Fruit fly (Drosophila melanogaster) ovary, adult (tissue): Measurements from ENCODE around the gene CG32212.
"Not testable (repeated sequence)": the region's sequence is repeated elsewhere in the genome, so short reads cannot be mapped to it uniquely, and the experiment has no call there.

Experiments
- CG17801 ChIP-seq: fragments of 200-800 bp; optimal IDR thresholded peaks from 2 replicates; lab custom pipeline; 2019; ENCODE audit warnings: missing biosample characterization, mild to moderate bottlenecking, missing genetic modification characterization, moderate library complexity; ENCODE audit not compliant: partially characterized antibody

Gene CG32212

DNA sequence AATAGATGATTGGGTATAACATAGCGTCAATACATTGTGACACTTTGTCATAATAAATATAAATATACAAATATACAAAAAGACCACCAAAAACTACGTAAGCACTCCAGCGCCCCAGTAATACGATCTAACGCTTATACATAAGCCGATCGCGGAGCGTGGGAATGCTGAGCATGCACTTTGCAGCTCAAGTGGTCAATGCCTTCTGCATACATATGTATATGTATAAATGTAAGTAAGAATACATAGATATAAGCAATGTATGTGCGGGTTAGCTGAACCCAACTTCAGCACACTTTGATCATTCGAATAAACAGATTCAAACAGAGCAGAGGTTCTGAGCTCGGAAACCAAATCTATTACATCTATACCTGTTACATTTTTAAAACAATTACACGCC is at the start of gene CG32212:
TSS of gene CG32212 (plus strand) at position 301 of the 400 bp plus-strand sequence.
- TF ChIP-seq CG17801: not testable (repeated sequence)

DNA sequence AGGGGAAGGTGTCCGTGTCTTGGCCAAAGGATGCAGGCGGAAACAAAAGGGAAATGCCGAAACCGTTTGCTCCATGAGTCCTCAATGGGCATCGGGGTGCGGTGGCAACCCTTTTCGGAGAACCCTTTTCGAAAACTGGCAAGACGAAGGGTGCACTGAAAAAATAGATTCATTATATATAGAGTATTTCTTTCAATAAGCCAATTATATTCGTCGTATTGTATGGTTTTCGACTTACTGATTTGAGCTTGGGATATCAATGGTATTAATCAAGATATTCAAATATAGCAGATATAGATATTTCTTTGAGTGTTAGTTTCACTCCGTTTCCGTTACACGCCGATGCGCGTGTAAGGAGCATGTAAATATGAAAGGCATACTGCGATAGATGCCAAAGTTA is 45.1 kb upstream of the CG32212 start:
- no peak for TF ChIP-seq CG17801

DNA sequence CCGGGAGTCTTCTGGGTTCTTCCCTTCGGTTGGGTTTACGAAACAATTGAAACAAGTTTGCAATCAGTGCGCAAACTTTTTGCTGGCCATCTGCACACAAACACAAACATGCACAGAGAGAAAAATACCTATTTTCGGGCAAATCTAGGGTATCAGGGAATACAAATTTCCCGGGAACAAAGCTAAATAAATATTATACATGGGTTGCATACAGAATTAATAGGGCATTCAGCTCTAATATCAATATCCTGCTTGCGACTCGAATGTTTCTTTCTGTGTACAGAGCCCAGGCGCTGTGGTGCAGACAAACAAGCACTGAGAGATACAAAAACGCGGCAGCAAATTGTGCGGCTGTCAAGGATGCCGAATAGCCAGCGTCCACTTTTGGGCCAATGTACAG is 43.3 kb upstream of the CG32212 start:
- no peak for TF ChIP-seq CG17801

DNA sequence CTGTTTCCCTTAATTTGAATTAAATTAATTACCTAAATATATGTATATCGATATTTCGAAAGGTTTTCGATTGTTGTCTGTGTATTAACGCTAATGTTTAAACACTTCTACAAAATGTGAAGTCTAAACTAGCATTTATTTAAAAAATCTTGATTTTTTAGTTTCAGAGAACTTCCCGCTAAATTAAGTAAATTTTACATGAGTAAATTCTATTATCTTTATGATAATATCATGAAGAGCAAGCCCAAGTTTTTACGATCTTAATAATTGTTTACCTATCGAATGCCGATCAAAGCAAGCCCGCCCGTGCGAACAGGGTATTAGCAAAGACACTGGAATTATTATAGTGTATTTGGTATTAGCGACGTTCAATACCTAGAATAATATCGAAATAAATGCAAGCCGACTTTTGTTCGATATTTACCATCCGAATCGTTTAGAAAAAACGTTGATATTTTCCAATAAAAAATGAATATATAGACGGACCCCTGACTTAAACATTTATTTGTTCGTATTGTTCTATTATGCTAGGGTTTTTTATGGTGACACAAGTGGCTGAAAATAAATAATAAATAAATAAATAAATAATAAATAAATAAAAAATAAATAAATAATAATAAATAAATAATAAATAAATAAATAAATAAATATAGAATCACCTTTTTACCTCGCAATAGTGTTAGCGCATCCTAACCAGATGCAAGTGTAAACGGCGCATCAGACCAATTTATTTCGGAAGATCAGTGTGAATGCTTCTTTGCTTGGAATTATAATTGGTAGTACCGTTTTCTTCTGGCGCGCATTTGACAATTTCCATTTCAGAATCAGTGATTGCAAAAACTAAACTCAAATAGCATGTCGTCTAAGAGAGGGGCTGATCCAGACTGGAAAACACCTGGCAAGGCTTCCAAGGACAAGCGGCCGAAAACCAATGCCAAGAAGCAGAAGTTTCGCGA is 40.7 kb upstream of the CG32212 start, which contains the start of the genes CG33062 and Chd3:
TSS of gene CG33062 (minus strand) at position 51 of the 956 bp plus-strand sequence.
TSS of gene Chd3 (plus strand) at position 780 of the 956 bp plus-strand sequence.
- no peak for TF ChIP-seq CG17801

DNA sequence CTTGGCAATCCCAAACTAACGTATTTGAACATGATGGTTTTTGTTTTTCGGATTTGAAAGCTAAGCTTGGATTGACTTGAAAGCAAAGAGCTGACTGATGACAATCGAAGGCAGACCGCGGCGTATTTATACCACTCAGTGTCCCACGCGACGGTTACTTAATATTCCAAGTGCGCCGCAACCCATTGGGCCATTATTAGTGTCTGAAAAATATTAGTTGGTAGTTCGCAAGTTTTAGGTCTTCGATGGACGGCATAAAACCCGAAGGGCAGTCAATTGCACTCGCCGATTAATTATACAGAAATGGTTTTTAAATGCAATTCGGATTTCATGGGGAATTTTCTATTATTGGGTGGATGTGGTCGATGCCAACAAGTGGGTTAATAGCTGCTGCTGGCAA is 22.7 kb upstream of the CG32212 start, which contains the start of gene CG14095:
TSS of gene CG14095 (minus strand) at position 101 of the 400 bp plus-strand sequence.
- no peak for TF ChIP-seq CG17801

DNA sequence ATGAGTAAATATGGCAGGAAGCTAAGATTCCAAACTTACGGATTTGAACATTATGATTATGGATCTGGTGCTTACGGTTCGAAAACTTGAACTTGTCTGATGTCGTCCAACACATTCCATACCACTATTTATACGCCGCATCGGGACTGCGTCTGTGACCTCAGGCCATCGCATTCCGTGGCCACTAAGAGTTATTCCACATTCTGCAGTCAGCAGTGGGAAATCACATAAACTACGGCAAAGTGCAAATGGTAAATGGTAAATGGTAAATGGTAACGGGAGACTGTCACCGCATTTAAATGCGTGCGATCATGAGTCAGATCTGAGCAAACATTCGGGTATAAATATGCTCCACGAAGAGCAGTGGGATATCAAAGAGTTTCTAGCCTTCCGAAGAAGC is 20.4 kb upstream of the CG32212 start, which contains the start of the genes CG14096 and CG32214:
TSS of gene CG14096 (minus strand) at position 101 of the 400 bp plus-strand sequence.
TSS of gene CG32214 (plus strand) at position 368 of the 400 bp plus-strand sequence.
- TF ChIP-seq CG17801: not testable (repeated sequence)

DNA sequence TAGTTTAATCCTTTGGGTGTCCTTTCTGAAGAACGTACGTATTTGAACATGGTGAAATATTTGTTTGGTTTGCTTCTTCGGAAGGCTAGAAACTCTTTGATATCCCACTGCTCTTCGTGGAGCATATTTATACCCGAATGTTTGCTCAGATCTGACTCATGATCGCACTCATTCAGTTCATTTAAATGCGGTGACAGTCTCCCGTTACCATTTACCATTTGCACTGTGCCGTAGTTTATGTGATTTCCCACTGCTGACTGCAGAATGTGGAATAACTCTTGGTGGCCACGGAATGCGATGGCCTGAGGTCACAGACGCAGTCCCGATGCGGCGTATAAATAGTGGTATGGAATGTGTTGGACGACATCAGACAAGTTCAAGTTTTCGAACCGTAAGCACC is 15.2 kb upstream of the CG32212 start, which contains the start of the genes 825-Oak and CG12519:
TSS of gene 825-Oak (minus strand) at position 101 of the 400 bp plus-strand sequence.
TSS of gene CG12519 (plus strand) at position 364 of the 400 bp plus-strand sequence.
- TF ChIP-seq CG17801: not testable (repeated sequence)

DNA sequence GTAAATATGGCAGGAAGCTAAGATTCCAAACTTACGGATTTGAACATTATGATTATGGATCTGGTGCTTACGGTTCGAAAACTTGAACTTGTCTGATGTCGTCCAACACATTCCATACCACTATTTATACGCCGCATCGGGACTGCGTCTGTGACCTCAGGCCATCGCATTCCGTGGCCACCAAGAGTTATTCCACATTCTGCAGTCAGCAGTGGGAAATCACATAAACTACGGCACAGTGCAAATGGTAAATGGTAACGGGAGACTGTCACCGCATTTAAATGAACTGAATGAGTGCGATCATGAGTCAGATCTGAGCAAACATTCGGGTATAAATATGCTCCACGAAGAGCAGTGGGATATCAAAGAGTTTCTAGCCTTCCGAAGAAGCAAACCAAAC is 11.9 kb upstream of the CG32212 start, which contains the start of the genes CG18294 and CG32213:
TSS of gene CG18294 (minus strand) at position 101 of the 400 bp plus-strand sequence.
TSS of gene CG32213 (plus strand) at position 362 of the 400 bp plus-strand sequence.
- TF ChIP-seq CG17801: not testable (repeated sequence)

DNA sequence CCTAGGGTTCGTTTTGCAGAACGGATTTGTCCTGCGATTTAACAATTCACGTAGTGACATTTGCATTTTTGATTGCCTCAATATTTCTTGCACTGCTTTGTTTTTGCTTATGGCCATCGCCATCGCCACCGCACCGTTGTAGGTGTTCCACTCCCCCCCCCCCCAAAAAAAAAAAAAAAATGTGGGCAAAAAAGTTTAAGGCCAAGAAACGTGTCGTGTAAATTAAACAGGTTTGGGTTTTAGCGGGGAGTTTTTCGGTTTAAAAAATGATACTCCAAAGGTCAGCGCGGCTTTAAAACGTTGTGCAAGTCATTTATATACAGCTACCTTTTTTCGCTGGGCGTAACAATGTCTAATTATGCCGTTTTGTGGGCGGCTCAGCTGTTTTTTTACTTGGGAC is 6.2 kb upstream of the CG32212 start:
- no peak for TF ChIP-seq CG17801

DNA sequence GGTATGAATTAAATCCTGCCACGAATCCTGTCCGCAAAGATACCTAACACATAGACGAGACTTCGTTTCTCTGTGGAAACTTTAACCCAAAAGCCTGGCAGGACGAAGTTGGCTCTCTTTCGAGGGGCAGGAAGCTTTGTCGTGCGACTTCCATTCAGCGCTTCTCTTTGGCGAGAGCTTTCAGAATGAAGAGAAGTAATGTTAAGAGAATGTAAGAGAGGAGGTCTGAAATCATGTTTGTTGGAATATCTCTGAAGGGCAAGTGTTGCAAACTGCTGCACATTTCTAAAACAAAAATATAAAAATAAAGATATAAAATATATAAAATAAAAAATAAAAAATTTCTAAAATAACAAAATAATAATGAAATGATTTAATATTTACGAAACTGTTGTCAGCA is 5.3 kb upstream of the CG32212 start:
- TF ChIP-seq CG17801: no peak

DNA sequence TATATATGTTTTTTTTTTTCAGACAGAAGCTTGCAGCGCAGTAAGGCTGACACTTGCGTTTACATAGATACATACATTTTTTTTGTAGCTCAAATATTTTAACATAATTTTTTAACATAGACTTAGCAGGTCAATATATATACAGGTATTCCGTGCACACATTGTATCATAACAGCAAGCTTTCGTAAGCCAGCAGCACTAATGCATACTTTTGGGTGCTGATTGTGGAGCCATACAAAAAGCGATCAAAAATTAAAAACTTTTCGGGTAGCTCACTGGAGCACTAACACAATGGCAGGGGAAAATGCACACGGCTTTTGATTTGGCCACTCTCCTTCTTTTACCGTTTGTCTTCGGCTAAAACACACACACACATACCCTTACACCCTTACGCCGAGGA is 4.4 kb upstream of the CG32212 start:
- TF ChIP-seq CG17801: no peak

DNA sequence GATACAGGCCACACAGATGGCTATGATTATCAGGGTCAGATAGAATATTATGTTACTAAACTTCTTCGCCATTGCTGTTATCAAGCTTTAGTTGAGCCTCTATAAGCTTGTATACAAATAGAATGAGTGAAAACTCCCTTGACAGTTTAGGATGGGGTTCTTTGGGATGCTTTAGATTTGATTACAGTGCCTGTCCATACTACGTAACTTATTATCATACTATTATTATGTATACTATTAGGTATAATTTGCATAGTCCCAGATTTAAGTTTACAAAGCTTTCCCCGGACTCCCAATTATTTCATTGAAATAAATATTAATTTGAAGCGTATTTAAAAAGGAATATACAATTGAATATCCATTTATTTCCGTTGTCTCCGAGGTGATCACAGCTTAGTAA is 962 bp upstream of the CG32212 start, which contains the start of gene brv1:
TSS of gene brv1 (minus strand) at position 101 of the 400 bp plus-strand sequence.
- no peak for TF ChIP-seq CG17801

DNA sequence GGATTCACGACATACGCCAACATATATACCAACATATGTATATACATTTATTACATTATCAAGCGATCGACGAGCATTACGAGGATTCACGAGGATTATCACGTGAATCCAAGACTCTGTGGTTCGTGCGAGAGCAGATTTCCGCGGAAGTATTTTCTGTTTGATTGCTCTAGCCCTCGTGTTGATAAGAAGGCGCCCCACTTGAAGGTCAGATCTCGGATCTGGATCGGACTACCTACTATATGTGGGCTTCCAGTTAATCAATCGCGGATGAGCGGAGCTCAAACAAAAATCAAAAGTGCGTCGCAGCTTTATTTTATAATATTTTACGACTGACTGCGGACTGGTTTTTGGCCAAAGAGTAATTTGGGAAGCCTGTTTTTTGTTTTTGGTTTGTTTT is 7.6 kb downstream of the CG32212 start:
- no peak for TF ChIP-seq CG17801

DNA sequence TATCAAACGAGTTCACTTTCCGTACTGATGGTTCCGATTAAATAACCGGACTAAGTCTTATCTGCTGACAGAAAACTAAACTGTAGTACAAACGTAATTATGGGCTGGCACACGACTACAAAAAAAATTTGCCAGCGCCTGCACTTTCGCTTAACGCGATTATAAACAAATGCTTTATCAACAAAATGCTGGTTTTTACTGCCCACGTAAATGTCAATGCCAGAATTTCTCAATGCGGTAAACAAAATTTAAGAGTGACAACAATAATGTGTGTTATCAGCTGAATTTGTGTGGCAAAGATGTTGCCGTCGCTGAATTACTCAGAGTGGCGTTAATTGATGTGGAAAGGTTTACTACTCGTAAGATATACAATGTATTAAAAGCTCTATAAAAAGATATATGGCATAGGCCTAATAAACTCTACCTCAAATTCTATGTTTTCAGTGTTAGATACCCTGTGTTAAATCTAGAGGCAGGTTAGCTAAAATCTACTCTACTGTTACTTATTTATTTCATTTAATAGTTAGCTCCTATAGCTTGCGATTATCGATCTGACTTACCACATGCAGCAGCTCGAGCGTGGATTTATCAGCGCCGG is 8.7 kb downstream of the CG32212 start:
- TF ChIP-seq CG17801: peak; percentile 43

DNA sequence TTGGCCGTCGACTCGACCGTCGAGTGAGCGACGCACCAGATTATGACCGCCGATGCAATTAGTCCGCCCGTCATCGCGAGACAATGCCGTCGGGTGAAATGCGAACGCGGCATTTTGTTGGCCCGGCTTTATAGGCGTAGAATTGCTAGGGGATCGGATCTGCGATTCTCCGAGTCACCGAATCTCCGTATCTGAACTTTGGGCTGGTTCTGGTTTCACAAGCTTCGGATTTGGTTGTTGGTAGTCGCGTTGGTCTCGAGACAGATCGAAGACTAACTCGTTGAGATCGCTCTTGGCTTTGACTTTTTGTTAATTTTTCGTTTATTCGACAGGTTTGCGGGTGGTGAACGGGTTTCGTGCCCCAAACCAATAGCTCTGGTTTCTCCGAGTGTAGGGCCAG is 9.2 kb downstream of the CG32212 start:
- no peak for TF ChIP-seq CG17801

DNA sequence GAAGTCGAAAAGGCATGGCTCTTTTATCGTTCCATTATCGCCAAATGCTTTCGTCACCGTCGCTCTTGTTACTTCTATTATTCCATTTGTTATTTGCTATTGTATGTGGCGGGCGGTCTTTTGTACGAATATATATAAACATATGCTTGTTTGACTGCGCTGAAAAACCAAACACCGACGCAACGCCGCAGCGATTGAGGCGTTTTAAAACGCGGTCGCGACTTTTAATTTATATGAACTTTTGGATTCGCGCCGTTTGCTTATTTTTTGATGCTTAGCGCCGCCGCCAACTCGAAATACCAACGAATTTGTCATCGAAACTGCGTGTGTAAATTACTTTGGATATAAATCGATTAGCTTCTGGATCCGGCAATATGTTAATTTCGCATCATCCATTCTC is 9.8 kb downstream of the CG32212 start:
- no peak for TF ChIP-seq CG17801

DNA sequence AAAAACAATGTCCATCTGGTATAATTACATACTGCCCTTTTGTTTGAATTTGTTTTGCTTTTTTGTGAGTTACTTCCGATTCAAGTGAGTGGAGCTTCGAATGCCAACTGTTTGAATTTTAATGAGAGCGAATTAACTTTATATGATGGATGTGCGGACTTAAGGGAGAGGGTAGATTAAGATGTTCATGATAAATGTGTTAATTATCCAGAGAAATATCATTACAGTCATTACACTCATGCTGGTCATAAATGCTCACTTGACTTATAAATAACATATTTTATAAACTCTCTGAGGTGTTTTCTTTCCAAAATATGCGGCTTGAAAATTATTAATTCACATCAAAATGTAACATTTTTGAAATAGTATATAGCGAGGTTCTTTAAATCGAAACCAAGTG is 10.3 kb downstream of the CG32212 start, which contains the start of gene CG9449:
TSS of gene CG9449 (minus strand) at position 101 of the 400 bp plus-strand sequence.
- TF ChIP-seq CG17801: no peak
